Fruit fly (Drosophila melanogaster) whole organism, pupa: ENCODE results near the gene Chchd2.

Experiments
- CG10348 ChIP-seq: fragments of 200-800 bp; sonication (Bioruptor generic); IDR thresholded peaks from 2 replicates; pipeline ENCODE4 v1.3.6; 2022; ENCODE audit warnings: missing biosample characterization, missing genetic modification characterization
- CG13204 ChIP-seq: fragments of 200-800 bp; sonication (Bioruptor generic); optimal IDR thresholded peaks from 2 replicates; lab custom pipeline; 2018; ENCODE audit warnings: missing biosample characterization, mild to moderate bottlenecking, missing genetic modification characterization, moderate library complexity
- EcR ChIP-seq: fragments of 200-800 bp; sonication (Bioruptor generic); optimal IDR thresholded peaks from 3 replicates; lab custom pipeline; 2019; ENCODE audit warnings: missing biosample characterization, missing genetic modification characterization, mild to moderate bottlenecking, moderate library complexity, missing genetic modification reagents
- gl ChIP-seq: fragments of 200-800 bp; sonication (Bioruptor generic); optimal IDR thresholded peaks from 2 replicates; lab custom pipeline; 2018; ENCODE audit warnings: missing biosample characterization, mild to moderate bottlenecking, missing genetic modification characterization

dm6 chrX:17183486-17183885 is 34.7 kb downstream of the Chchd2 start:
- TF ChIP-seq CG10348 (GFP tag; lab: Robert Waterston, UW) (no peak), gl (tag; lab: Kevin White, UChicago) (no peak), EcR (GFP tag; lab: Kevin White, UChicago) (no peak), CG13204 (GFP tag; lab: Kevin White, UChicago) (no peak)
